Fruit fly (Drosophila melanogaster) Kc167 (cell line): ENCODE results near the gene CG31960.

Experiments used
- Myc ChIP-seq: fragments of >200 bp; optimal IDR thresholded peaks from 2 replicates; lab custom pipeline; 2017; ENCODE audit warnings: missing external identifiers
- psq ChIP-seq: fragments of >200 bp; optimal IDR thresholded peaks from 2 replicates; lab custom pipeline; 2017; ENCODE audit warnings: missing external identifiers

DNA sequence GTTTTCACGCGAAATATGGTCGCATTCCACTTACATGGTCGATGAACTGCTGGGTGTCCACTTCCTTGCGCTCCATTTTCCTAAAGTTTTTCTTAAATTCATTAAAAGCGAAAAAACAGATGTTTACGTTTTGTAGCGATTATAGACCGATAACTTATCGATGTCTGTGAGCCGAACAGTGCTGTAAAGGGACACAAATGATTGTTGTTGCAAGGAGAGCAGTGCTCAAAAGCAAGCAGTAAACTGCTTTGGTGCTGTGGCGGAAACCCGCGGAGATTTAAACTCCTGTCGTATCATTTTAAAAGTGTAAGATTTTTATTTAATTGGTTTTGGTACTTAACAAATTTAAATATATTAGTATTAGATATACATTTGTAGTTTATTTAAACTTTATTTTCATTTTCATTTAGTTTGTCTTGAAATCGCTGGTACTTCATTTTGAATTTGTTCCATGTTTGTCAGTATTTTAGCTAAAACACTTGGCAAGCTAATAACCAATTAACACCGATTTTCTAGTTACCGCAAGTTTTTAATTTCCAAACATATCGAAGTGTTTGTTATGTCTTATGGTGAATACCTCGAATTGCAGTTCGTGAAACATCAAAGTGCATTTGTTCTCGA, 28.6 kb downstream of the CG31960 start, which contains the start of gene CG3407:
- TF ChIP-seq Myc (lab: Kevin White, UChicago) (no peak), psq (lab: Kevin White, UChicago) (no peak)
